Worm (Caenorhabditis elegans): ENCODE data around the gene asm-2.

Gene asm-2

DNA sequence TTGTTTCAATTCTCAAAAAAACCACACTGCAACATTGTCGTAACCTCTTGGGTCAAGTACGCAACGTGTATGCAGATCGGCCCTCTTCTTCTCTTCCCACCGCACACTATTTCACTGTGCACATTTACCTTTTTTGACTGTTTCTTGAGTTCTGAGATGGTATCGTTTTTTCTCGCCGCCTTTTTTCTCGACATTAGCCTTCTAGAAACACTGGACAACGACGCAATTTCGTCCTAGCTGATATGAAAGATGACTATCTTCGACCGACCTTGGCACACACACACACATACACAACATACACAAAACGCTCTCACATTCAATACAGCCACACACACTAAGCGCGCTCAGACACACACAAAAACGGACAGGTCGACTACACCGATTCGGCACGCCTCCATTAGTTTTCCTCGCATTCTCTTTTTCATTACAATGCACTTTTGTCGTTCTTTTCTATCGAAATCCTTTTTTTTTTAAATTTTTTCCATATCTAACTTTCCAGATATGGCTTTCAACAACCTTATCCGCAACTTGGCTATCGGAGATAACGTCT is 15.4 kb upstream of the asm-2 start, which contains the start of gene aco-1 (continued):
- no peak for TF ChIP-seq hlh-13 (GFP tag; optimal IDR thresholded peaks at IDR 0.05)
- TF ChIP-seq sox-2 (GFP tag; IDR thresholded peaks at IDR 0.05) = no peak
- no peak for TF ChIP-seq ceh-6 (GFP tag; optimal IDR thresholded peaks at IDR 0.05)

DNA sequence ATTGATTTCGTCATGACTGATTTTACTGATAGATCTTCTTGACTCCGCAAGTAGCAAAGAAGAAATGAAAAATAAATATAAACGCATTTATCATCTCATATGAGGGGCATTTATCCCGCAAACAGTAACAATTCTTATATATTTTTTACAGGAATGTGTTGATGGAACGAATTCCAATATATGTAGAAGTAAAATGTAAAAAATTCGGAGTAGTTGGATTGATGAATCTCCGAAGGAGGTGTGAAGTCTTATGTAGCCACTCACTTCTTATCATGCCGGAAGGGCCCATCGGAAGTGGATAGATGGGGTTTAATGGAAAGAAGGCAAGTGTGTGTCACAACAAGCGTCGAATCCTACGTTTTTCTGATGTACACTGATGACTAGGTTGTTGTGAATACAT is 13.7 kb upstream of the asm-2 start, which contains the start of gene gcy-9:
TSS of gene gcy-9 (minus strand) at position 101 of the 400 bp plus-strand sequence.
- no peak for TF ChIP-seq ttx-3 (tag; optimal IDR thresholded peaks at IDR 0.05)
- TF ChIP-seq ceh-24 (tag; optimal IDR thresholded peaks at IDR 0.05) = no peak
- no peak for TF ChIP-seq madf-2 (tag; optimal IDR thresholded peaks at IDR 0.05)
- TF ChIP-seq ceh-18 (tag; optimal IDR thresholded peaks at IDR 0.05) = no peak
- no peak for TF ChIP-seq fax-1 (tag; optimal IDR thresholded peaks at IDR 0.05)
- no peak for TF ChIP-seq Y22D7AL.16 (tag; optimal IDR thresholded peaks at IDR 0.05)
- TF ChIP-seq sdc-2 (tag; optimal IDR thresholded peaks at IDR 0.05) = no peak
- TF ChIP-seq dve-1 (tag; optimal IDR thresholded peaks at IDR 0.05) = no peak
- no peak for TF ChIP-seq pha-4 (tag; optimal IDR thresholded peaks at IDR 0.05)
- no peak for TF ChIP-seq hlh-15 (tag; optimal IDR thresholded peaks at IDR 0.05)
- no peak for TF ChIP-seq pax-1 (tag; optimal IDR thresholded peaks at IDR 0.05)
- TF ChIP-seq ceh-19 (GFP tag; optimal IDR thresholded peaks at IDR 0.05) = no peak
- TF ChIP-seq C08G9.2 (tag; optimal IDR thresholded peaks at IDR 0.05) = no peak
- no peak for TF ChIP-seq T23F11.4 (GFP tag; optimal IDR thresholded peaks at IDR 0.05)
- no peak for TF ChIP-seq unc-86 (tag; optimal IDR thresholded peaks at IDR 0.05)
- TF ChIP-seq ets-4 (tag; optimal IDR thresholded peaks at IDR 0.05) = no peak
- no peak for TF ChIP-seq ceh-2 (tag; optimal IDR thresholded peaks at IDR 0.05)
- TF ChIP-seq unc-42 (tag; optimal IDR thresholded peaks at IDR 0.05) = no peak
- TF ChIP-seq hlh-30 (tag; optimal IDR thresholded peaks at IDR 0.05; ENCODE audit: insufficient read depth) = no peak
- no peak for TF ChIP-seq ceh-14 (tag; optimal IDR thresholded peaks at IDR 0.05)

DNA sequence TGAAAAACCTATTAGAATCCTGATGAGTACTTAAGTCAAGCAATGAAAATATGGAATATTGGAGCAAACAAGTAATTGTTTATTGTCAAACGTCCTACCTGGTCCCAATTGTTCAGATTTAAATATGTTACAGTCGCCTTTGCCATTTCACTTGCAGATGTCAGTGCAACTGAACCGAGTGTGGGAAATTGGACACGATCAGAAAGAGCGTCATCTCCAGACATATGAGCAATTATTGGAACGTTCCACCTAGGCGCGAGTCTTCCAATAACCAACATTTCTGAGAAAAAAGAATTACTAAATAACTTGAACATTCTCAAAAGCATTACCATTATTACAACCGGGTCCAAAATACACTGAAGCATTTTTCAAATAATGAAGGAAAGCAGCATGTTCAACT is 13.0 kb upstream of the asm-2 start:
- no peak for TF ChIP-seq ceh-45 (GFP tag; IDR thresholded peaks at IDR 0.05)
- no peak for TF ChIP-seq pros-1 (tag; optimal IDR thresholded peaks at IDR 0.05)
- TF ChIP-seq ztf-16 (tag; optimal IDR thresholded peaks at IDR 0.05) = no peak
- TF ChIP-seq unc-55 (GFP tag; optimal IDR thresholded peaks at IDR 0.05) = no peak
- TF ChIP-seq unc-3 (GFP tag; conservative IDR thresholded peaks at IDR 0.05) = no peak
- TF ChIP-seq unc-3 (tag; optimal IDR thresholded peaks at IDR 0.05) = no peak
- no peak for TF ChIP-seq K02D7.2 (tag; optimal IDR thresholded peaks at IDR 0.05)
- no peak for TF ChIP-seq ref-2 (tag; optimal IDR thresholded peaks at IDR 0.05)
- no peak for TF ChIP-seq fax-1 (tag; optimal IDR thresholded peaks at IDR 0.05)
- TF ChIP-seq lim-6 (tag; optimal IDR thresholded peaks at IDR 0.05) = no peak
- TF ChIP-seq odd-2 (tag; optimal IDR thresholded peaks at IDR 0.05) = no peak
- no peak for TF ChIP-seq F13H6.1 (tag; optimal IDR thresholded peaks at IDR 0.05)
- no peak for TF ChIP-seq tbx-2 (tag; optimal IDR thresholded peaks at IDR 0.05)
- TF ChIP-seq ceh-14 (tag; optimal IDR thresholded peaks at IDR 0.05) = no peak
- TF ChIP-seq npax-4 (tag; optimal IDR thresholded peaks at IDR 0.05) = no peak
- no peak for TF ChIP-seq Y22D7AL.16 (tag; optimal IDR thresholded peaks at IDR 0.05)

DNA sequence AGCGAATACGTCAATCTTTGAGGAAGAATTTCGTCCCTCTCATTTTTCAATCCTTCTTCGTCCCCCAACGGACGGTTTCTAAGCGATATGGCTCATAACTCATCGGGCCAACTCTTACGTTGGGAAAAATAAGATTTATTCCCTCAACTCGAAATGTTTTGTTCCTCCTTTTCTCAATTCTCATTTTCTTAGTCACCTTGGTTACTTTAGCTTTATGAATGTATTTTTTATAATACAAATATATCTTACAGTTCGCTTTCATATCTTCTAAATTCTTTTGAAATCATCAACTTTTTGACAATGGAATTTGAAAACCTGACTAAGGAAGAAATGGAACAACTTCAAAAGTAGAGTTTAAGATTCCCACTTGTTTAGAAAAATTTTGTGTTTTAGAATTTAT is 5.4 kb upstream of the asm-2 start, which contains the start of gene npr-9:
TSS of gene npr-9 (plus strand) at position 301 of the 400 bp plus-strand sequence.
- TF ChIP-seq dmd-4 (tag; optimal IDR thresholded peaks at IDR 0.05; ENCODE audit: borderline replicate concordance) (no peak), unc-86 (tag; optimal IDR thresholded peaks at IDR 0.05) (no peak), elt-2 (tag; optimal IDR thresholded peaks at IDR 0.05) (no peak), ceh-45 (GFP tag; IDR thresholded peaks at IDR 0.05) (no peak), syd-9 (tag; optimal IDR thresholded peaks at IDR 0.05) (no peak), ceh-48 (tag; optimal IDR thresholded peaks at IDR 0.05) (no peak), lim-6 (tag; optimal IDR thresholded peaks at IDR 0.05) (no peak)
